Worm (Caenorhabditis elegans): ENCODE results near the gene T21B6.3.

DNA sequence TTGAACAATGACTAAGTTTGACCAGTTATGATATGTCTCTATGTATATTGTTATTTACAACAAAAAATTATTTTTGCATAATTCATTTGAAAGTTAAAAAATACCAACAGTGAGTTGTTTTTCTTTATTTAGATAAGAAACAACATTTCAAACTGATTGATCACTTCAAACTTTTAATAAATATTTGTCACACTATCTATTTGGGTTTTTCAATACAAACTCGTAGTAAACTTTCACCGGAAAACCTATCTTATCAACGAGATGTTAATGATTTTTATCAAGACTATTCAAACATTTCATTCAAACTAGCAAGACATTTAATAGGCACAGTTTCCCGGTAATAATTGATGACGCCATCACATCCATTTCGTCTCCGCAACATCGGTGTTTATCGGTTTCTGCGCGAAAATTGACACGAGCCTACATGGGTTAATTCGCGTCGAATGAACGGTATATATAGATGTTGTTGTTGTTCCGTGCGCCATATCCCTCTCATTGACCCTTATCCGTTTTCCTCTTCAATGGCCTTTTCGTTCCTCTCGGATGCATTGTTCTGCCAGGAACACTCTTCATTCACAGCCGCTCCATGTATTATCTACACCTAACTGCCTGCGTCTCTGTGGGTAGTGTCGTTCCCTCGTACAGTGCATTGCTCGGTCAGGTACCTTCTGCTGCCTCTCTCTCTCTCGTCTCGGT, 41.6 kb upstream of the T21B6.3 start:
- TF ChIP-seq W03F9.2 (tag; optimal IDR thresholded peaks at IDR 0.05) = no peak
- no peak for TF ChIP-seq dao-5 (tag; optimal IDR thresholded peaks at IDR 0.05)
- TF ChIP-seq him-1 (tag; optimal IDR thresholded peaks at IDR 0.05) = no peak

Data from whole organism, L4/young adult.